Worm (Caenorhabditis elegans): ENCODE measurements around the gene F41G3.20.

ce11 chrII:6768014-6768413 lies 17.2 kb upstream of the F41G3.20 start, which contains the start of gene F41G3.18:
- TF ChIP-seq sup-37 (GFP tag; optimal IDR thresholded peaks at IDR 0.05), result no peak
- TF ChIP-seq zag-1 (tag; optimal IDR thresholded peaks at IDR 0.05), result no peak
- TF ChIP-seq nhr-47 (tag; optimal IDR thresholded peaks at IDR 0.05), result no peak
- no peak for TF ChIP-seq rnt-1 (tag; optimal IDR thresholded peaks at IDR 0.05)
- no peak for TF ChIP-seq irx-1 (tag; optimal IDR thresholded peaks at IDR 0.05)
- TF ChIP-seq ztf-11 (tag; optimal IDR thresholded peaks at IDR 0.05), result no peak

Measured in whole organism, L1 larva.